Fruit fly (Drosophila melanogaster): ENCODE data around the gene CG6418.
A peak's percentile ranks its signal among the peaks of the same experiment; 100 is the strongest.

Gene CG6418

DNA sequence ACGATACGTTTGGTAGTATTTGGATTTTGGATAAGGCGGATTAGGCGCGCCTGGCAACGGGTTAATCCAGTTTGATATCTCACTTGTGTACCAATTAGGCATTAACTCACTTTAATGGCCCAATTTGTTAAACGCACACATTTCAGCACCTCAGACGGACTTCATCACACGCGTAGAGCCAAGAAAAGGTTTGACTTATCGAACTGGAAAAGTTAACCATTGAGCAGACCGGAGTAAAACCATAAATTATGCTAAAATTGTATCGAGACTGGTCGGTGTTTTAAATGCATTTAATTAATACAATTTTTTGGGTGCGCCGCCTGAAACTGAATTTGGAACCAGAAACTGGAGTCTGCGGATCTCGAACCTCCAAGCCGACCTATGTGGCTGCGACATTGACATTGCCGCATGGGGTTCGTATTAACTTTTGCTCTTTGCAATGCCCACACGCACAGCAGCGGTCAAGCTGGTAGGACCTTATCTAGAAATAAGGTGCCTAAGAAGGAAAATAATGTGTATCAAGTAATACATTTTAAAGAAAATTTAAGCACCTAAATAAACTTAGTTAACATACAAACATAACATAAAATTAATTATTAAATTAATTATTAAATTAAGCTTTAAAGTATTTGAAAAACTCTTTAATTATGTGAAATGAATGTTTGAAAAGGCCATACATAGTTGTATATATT lies 10.3 kb upstream of the CG6418 start:
- TF ChIP-seq br (GFP tag; optimal IDR thresholded peaks at IDR 0.05) (no peak), jim (GFP tag; optimal IDR thresholded peaks at IDR 0.05) (no peak)

DNA sequence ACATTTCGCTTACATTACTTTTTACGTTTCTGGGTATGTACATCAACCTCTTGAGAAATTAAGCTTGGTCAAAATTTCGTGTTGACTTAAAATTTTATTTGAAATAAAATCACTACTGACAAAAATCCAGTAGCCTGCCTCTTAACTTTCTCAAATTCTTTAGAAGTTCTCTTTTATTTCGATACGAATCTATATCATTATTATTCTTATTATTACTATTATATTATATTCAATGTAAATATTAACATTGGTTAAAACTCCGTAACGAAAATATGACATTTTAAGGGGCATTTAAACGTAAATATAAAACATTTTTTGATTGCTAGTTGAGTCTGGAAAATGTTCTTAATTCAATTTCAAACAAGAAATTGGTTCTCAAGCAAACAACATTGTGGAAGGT lies 7.5 kb upstream of the CG6418 start, which contains the start of gene OXA1L:
TSS of gene OXA1L (minus strand) at position 101 of the 400 bp plus-strand sequence.
- TF ChIP-seq usp (GFP tag; optimal IDR thresholded peaks at IDR 0.05) (no peak), CrebA (GFP tag; optimal IDR thresholded peaks at IDR 0.05; ENCODE audit: borderline replicate concordance) (no peak), Dfd (GFP tag; optimal IDR thresholded peaks at IDR 0.05) (no peak), Mio (GFP tag; optimal IDR thresholded peaks at IDR 0.05) (no peak), HLH106 (tag; optimal IDR thresholded peaks at IDR 0.05) (no peak), Hr78 (GFP tag; optimal IDR thresholded peaks at IDR 0.05) (no peak), Jra (GFP tag; optimal IDR thresholded peaks at IDR 0.05) (no peak), CG32264 (GFP tag; optimal IDR thresholded peaks at IDR 0.05) (no peak), foxo (GFP tag; optimal IDR thresholded peaks at IDR 0.05) (no peak), tai (GFP tag; optimal IDR thresholded peaks at IDR 0.05) (no peak), h (GFP tag; optimal IDR thresholded peaks at IDR 0.05) (no peak), sv (GFP tag; optimal IDR thresholded peaks at IDR 0.05) (no peak), psq (GFP tag; optimal IDR thresholded peaks at IDR 0.05) (no peak), GATAd (GFP tag; optimal IDR thresholded peaks at IDR 0.05) (no peak), jim (GFP tag; optimal IDR thresholded peaks at IDR 0.05) (no peak), Hnf4 (GFP tag; optimal IDR thresholded peaks at IDR 0.05) (no peak)

DNA sequence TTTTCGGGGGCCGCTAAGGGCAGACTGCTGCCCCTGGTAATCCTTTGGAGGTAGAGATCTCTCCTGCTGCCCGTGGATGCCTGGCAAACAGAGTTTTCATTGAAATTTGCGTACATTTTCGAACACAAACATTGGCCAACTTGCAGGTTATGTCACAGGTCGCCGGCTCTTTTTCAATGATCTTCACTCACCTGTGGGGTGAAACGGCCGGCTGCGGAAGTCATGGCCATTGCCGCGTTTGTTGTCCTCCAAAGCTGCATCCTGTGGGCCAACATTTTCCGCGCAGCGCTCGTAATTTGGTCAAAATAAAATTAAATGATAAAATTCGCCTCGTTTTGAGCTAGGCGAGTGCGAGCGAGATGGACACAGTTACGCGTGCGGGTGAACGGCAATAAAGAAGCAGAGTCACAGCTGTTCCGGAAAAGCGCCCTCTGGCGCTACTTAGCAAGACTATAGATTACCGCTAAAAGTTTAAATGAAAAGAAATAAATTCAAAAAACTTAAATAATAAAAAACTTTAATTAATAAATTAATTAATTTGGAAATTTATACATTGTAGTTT lies 7.0 kb upstream of the CG6418 start:
- TF ChIP-seq usp (GFP tag; optimal IDR thresholded peaks at IDR 0.05) (no peak), Myc (optimal IDR thresholded peaks at IDR 0.05) (peak; percentile 69)

DNA sequence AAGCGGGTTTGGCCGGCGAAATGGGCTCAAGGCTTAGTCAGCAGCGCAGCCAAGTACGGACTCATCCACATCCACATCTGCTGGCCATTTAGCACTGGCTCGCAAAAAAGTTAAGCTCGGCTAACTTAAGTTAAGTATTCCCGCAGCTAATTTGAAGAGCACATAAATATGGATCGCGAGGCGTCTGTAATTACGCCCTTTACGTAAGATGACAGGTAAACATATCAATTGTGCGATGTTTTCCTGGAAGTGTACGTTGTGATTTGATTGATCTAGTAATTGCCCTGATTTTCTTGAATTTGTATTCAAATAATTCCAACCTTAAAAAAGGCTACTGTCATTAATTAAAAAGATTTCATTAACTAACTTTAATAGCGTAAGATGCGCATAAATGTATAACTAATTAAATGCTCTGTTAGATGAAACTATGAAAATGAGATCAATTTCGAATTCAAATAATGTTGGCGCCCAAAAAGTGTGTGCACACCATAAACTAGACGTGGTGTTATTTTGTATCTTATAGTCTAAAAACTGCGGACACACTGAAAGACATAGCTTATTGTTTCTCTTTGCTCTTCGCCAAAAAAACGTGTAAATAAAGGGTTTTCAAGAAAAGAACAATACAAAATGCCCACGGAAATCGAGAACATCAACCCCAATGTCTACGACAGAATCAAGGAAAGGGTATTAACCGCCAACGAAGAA lies 3.7 kb upstream of the CG6418 start, which contains the start of the genes CG6409 and galla-2:
TSS of gene CG6409 (minus strand) at position 51 of the 705 bp plus-strand sequence.
TSS of gene galla-2 (plus strand) at position 555 of the 705 bp plus-strand sequence.
- TF ChIP-seq h (GFP tag; optimal IDR thresholded peaks at IDR 0.05) (no peak), Vsx2 (GFP tag; optimal IDR thresholded peaks at IDR 0.05; ENCODE audit: partially characterized antibody) (no peak), rgr (GFP tag; optimal IDR thresholded peaks at IDR 0.05) (no peak), usp (GFP tag; optimal IDR thresholded peaks at IDR 0.05) (no peak), Jra (GFP tag; optimal IDR thresholded peaks at IDR 0.05) (no peak), GATAd (GFP tag; optimal IDR thresholded peaks at IDR 0.05) (no peak)

DNA sequence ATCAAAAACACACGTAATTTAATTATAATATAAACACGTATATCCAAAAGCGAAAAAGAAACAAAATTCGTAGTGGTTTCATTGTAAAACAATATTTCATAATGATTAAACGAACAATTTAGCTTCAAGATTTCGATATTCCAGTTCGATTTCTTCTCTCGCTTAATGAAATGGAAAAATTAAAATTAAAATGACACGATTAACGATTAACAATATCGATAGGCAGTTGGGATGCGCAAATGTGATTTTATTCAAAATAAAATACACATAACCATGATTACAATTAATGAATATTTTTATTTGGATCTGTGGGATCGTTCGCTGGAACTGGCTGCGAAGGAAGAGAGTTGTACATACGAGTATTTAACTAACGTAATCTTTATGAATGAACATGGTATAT lies 2.8 kb downstream of the CG6418 start:
- TF ChIP-seq foxo (GFP tag; optimal IDR thresholded peaks at IDR 0.05) (no peak), Dfd (GFP tag; optimal IDR thresholded peaks at IDR 0.05) (no peak), dmrt93B (GFP tag; optimal IDR thresholded peaks at IDR 0.05) (no peak), Jra (GFP tag; optimal IDR thresholded peaks at IDR 0.05) (no peak), lola (GFP tag; optimal IDR thresholded peaks at IDR 0.05) (no peak), dl (GFP tag; optimal IDR thresholded peaks at IDR 0.05; ENCODE audit: insufficient read depth in 1 of 2, partially characterized antibody in 2 of 2) (no peak), CG9705 (GFP tag; optimal IDR thresholded peaks at IDR 0.05) (no peak), br (GFP tag; optimal IDR thresholded peaks at IDR 0.05) (no peak), Abd-B (GFP tag; optimal IDR thresholded peaks at IDR 0.05) (no peak), Myc (optimal IDR thresholded peaks at IDR 0.05) (no peak), ey (GFP tag; optimal IDR thresholded peaks at IDR 0.05) (no peak), CG32264 (GFP tag; optimal IDR thresholded peaks at IDR 0.05) (no peak), jim (GFP tag; optimal IDR thresholded peaks at IDR 0.05) (no peak), OdsH (GFP tag; optimal IDR thresholded peaks at IDR 0.05) (no peak), Hnf4 (GFP tag; optimal IDR thresholded peaks at IDR 0.05) (no peak)

DNA sequence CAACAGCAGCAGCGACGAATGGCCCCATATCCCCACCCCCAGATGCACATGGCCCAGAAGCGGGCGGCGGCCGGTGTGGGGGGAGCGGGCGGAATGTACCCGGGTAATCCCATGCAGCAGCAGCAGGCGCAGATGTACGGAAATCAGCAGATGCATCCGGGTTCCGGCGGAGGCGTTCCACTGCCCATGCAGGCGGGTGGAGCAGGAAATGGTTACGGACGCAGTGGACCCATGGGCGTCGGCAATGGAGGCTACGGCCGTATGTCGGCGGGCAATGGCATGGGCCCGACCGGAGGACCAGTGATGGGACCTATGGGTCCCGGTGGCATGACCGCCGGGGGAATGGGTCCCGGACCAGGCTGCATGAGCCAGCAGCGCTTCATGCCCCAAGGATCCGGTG lies 7.3 kb downstream of the CG6418 start:
- no peak for TF ChIP-seq HLH106 (tag; optimal IDR thresholded peaks at IDR 0.05)
- TF ChIP-seq Dfd (GFP tag; optimal IDR thresholded peaks at IDR 0.05), result peak; percentile 81
- no peak for TF ChIP-seq br (GFP tag; optimal IDR thresholded peaks at IDR 0.05)
- TF ChIP-seq Rel (GFP tag; optimal IDR thresholded peaks at IDR 0.05), result no peak
- no peak for TF ChIP-seq Rel (tag; optimal IDR thresholded peaks at IDR 0.05)

All from whole organism, wandering third instar larva.